Worm (Caenorhabditis elegans): ENCODE results near the gene C14A4.12.

DNA sequence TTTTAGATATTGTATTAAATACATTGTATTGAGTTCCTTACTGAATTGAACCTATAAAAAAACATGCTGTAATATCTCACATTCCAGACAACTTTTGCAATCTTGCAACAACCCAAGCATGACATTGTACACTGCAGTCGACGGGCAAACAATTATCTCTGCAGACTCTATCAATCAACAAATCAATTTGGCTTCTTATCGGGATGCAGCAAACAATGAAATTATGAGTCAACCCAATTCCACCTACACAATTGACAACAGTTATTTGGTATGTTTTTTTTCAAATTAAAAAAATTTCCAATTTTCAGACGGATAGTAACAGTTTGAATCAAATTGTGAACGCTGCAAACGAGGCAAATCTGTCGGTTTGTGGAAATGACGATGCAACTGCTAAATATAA is 18.1 kb downstream of the C14A4.12 start:
- TF ChIP-seq snpc-4 (tag; optimal IDR thresholded peaks at IDR 0.05) (no peak), unc-62 (GFP tag; optimal IDR thresholded peaks at IDR 0.05) (no peak), ztf-11 (tag; optimal IDR thresholded peaks at IDR 0.05) (no peak), blmp-1 (tag; optimal IDR thresholded peaks at IDR 0.05) (no peak), nhr-12 (tag; optimal IDR thresholded peaks at IDR 0.05) (no peak), lin-13 (tag; optimal IDR thresholded peaks at IDR 0.05) (no peak)
